Worm (Caenorhabditis elegans): Measurements from ENCODE around the gene ttr-54.
A peak's percentile ranks its signal among the peaks of the same experiment; 100 is the strongest.

The ttr-54 gene

DNA sequence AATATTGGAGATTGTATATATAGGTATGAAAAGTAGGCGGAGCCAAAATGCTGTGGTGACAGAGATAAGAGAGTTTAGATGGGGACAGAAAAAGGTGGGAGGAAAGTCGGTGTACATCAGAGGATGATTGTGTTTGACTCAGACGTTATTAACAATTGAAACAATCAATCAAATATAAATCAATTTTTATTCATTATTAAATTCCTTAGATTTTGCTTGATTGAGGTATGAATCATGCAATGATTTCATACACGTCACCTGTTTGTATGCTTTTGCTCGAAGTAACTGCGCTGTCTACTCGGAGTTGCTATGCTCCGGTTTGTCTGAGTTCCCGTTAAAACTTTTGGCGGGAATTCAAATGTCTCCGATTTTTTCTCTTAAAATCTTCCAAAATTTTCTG lies 40.4 kb upstream of the ttr-54 start, which contains the start of gene C04G2.10:
C04G2.10 (plus strand) TSS at position 301 of the 400 bp plus-strand sequence.
- TF ChIP-seq snpc-1.2 (GFP tag; IDR thresholded peaks at IDR 0.05) (no peak), egl-43 (GFP tag; IDR thresholded peaks at IDR 0.05) (no peak), nhr-42 (GFP tag; IDR thresholded peaks at IDR 0.05) (no peak), nhr-25 (tag; optimal IDR thresholded peaks at IDR 0.05; ENCODE audit: borderline replicate concordance, insufficient read depth) (no peak)

DNA sequence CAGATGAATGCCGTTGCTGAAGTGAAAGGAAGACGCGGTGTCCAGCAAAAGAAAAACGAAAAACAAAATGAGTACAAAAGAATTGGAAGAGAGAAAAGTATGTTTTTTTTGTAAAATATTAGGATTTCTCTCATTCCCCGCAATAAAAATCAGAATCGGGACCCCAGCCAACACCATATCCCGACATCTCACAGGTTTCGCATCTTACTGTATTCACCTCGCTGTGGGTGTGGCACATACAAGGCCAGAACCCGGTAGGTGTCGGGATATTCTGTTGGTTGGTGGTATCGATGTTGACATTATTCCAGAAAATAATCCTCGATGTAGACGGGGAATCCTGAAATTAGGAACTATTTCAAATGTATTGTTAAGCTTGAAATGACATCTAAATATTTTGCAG lies 38.8 kb upstream of the ttr-54 start:
- TF ChIP-seq F10B5.3 (tag; optimal IDR thresholded peaks at IDR 0.05) (no peak), fos-1 (tag; optimal IDR thresholded peaks at IDR 0.05) (no peak), nhr-237 (tag; optimal IDR thresholded peaks at IDR 0.05) (no peak), zfp-3 (GFP tag; conservative IDR thresholded peaks at IDR 0.05) (no peak), aha-1 (tag) (peak; percentile 29), vab-7 (GFP tag; IDR thresholded peaks at IDR 0.05) (no peak), F37D6.2 (tag; optimal IDR thresholded peaks at IDR 0.05) (no peak), ceh-28 (tag; optimal IDR thresholded peaks at IDR 0.05) (no peak), daf-19 (GFP tag; conservative IDR thresholded peaks at IDR 0.05) (no peak), lin-15B (tag; optimal IDR thresholded peaks at IDR 0.05) (no peak), mes-2 (tag; optimal IDR thresholded peaks at IDR 0.05; ENCODE audit: poor library complexity, severe bottlenecking) (no peak), Y48G9A.11 (GFP tag; IDR thresholded peaks at IDR 0.05) (0 out of 2 replicates have a peak, but pooled peaks have one; percentile 23), nhr-25 (tag; optimal IDR thresholded peaks at IDR 0.05; ENCODE audit: borderline replicate concordance, insufficient read depth) (no peak), hlh-11 (tag; optimal IDR thresholded peaks at IDR 0.05) (no peak), ceh-20 (GFP tag; IDR thresholded peaks at IDR 0.05) (no peak), zfp-2 (tag; optimal IDR thresholded peaks at IDR 0.05) (no peak)

DNA sequence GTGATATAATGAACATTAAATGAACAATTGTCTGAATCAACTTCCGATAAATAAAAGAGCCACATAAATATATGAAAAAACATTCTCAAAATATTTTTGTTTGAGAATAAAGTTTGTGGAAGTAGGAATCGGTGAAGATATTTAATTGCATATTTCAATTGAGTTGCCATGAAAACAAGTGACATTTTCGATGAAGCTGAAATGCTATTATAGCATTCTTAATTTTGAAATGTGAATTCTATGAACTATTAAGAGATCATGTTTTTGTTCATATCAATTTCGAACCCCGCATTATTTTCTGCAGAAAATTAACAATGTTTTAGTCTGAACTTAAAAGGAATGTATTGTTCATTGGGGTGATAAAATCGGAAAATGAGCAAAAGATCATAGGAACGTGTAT lies 33.4 kb upstream of the ttr-54 start, which contains the start of gene irld-21:
irld-21 (minus strand) TSS at position 101 of the 400 bp plus-strand sequence.
- TF ChIP-seq R02D3.7 (tag; optimal IDR thresholded peaks at IDR 0.05), result no peak
- TF ChIP-seq mxl-2 (GFP tag; conservative IDR thresholded peaks at IDR 0.05), result no peak
- no peak for TF ChIP-seq unc-62 (GFP tag; optimal IDR thresholded peaks at IDR 0.05 in 1 of 2)
- TF ChIP-seq unc-62 (tag; optimal IDR thresholded peaks at IDR 0.05), result no peak
- TF ChIP-seq fkh-10 (GFP tag; optimal IDR thresholded peaks at IDR 0.05), result no peak
- no peak for TF ChIP-seq nhr-237 (tag; optimal IDR thresholded peaks at IDR 0.05)
- TF ChIP-seq daf-12 (tag; optimal IDR thresholded peaks at IDR 0.05), result no peak
- TF ChIP-seq saeg-2 (GFP tag; IDR thresholded peaks at IDR 0.05), result no peak
- no peak for TF ChIP-seq daf-19 (GFP tag; conservative IDR thresholded peaks at IDR 0.05)
- TF ChIP-seq lin-1 (GFP tag; IDR thresholded peaks at IDR 0.05), result no peak
- no peak for TF ChIP-seq set-16 (GFP tag; IDR thresholded peaks at IDR 0.05)
- TF ChIP-seq spr-1 (tag; optimal IDR thresholded peaks at IDR 0.05), result no peak
- TF ChIP-seq ztf-7 (tag; optimal IDR thresholded peaks at IDR 0.05), result no peak

DNA sequence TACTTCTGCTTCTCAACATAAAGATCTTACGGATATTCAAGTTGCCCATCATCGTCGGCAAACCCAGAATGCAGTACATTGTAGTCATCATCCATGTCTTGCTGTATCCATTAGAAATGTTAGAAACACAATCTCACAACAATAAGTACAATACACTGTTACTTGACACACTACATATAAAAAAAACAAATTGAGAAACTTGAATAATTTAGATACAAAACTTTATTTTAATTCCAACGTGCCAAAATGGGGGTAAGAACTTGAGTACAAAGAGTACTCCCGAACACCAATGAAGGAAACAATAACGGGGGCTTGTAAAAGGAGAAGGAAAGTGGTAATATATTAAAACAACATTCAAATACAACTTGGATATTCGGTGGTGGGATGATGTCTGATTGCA lies 29.0 kb upstream of the ttr-54 start, which contains the start of gene ctf-18:
ctf-18 (minus strand) TSS at position 101 of the 400 bp plus-strand sequence.
- TF ChIP-seq mxl-2 (GFP tag; conservative IDR thresholded peaks at IDR 0.05) (no peak), aha-1 (tag) (peak; percentile 43), ama-1 (optimal IDR thresholded peaks at IDR 0.05) (peak; percentile 60)

DNA sequence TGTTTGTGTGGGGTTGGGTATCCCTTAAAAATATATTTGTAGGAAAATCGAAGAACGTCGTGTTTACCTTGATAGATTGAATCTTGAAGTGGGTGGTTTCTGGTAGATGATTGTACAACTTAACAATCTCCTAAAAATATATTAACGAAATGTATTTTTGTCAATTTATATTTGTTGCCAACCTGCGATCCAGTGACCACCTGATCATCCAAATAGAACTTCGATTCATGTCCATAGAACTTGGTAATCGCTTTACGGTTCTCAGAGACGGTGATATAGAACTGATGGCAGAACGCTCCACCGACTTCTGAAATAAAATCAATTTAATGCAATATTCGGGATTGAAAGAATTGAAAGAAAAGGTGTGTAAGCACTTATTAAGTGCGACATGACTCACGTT lies 27.1 kb upstream of the ttr-54 start:
- TF ChIP-seq aha-1 (tag), result peak; percentile 60
- TF ChIP-seq dpl-1 (GFP tag; optimal IDR thresholded peaks at IDR 0.05), result no peak
- no peak for TF ChIP-seq ceh-44 (GFP tag; IDR thresholded peaks at IDR 0.05)
- TF ChIP-seq daf-19 (GFP tag; conservative IDR thresholded peaks at IDR 0.05), result no peak
- no peak for TF ChIP-seq ceh-82 (tag; optimal IDR thresholded peaks at IDR 0.05)
- no peak for TF ChIP-seq lin-15B (tag; optimal IDR thresholded peaks at IDR 0.05)
- TF ChIP-seq ctbp-1 (GFP tag; IDR thresholded peaks at IDR 0.05), result no peak

All from whole organism, L4 larva.